Fruit fly (Drosophila melanogaster): Measurements from ENCODE around the gene Med.

The Med gene

dm6 chr3R:31596071-31596883 is 14.6 kb upstream of the Med start, which contains the start of gene RpL6:
TSS of gene RpL6 (minus strand) at chr3R:31596204.
- TF ChIP-seq NK7.1 (GFP tag; optimal IDR thresholded peaks at IDR 0.05) (no peak), Nf-YB (GFP tag; optimal IDR thresholded peaks at IDR 0.05) (no peak), grau (tag; optimal IDR thresholded peaks at IDR 0.05) (no peak), CG11247 (GFP tag; IDR thresholded peaks at IDR 0.05) (0 out of 2 replicates have a peak, but pooled peaks have one; percentile 36), chif (GFP tag; optimal IDR thresholded peaks at IDR 0.05) (no peak), CG6689 (GFP tag; IDR thresholded peaks at IDR 0.05) (no peak), ham (GFP tag; IDR thresholded peaks at IDR 0.05) (no peak), Ravus (GFP tag; IDR thresholded peaks at IDR 0.05) (no peak), lab (GFP tag; optimal IDR thresholded peaks at IDR 0.05) (peak; percentile 44), CG4854 (GFP tag; optimal IDR thresholded peaks at IDR 0.05) (no peak), GATAe (GFP tag; conservative IDR thresholded peaks at IDR 0.05) (no peak), Hr39 (optimal IDR thresholded peaks at IDR 0.05) (no peak), Dek (tag; optimal IDR thresholded peaks at IDR 0.05) (no peak), Ssrp (tag; optimal IDR thresholded peaks at IDR 0.05) (no peak), Adf1 (GFP tag; IDR thresholded peaks at IDR 0.05) (no peak), tap (tag; optimal IDR thresholded peaks at IDR 0.05) (peak; percentile 29), Ets65A (GFP tag) (peak; percentile 64), slou (GFP tag; optimal IDR thresholded peaks at IDR 0.05) (no peak), ssp (GFP tag; IDR thresholded peaks at IDR 0.05) (no peak), CG16815 (GFP tag; optimal IDR thresholded peaks at IDR 0.05) (no peak), CG15514 (GFP tag; optimal IDR thresholded peaks at IDR 0.05) (peak; percentile 80), Scr (GFP tag; IDR thresholded peaks at IDR 0.05; ENCODE audit: partially characterized antibody) (peak; percentile 83), Tbp (GFP tag; optimal IDR thresholded peaks at IDR 0.05) (no peak), CoRest (tag; optimal IDR thresholded peaks at IDR 0.05) (peak; percentile 36), Dp (GFP tag; optimal IDR thresholded peaks at IDR 0.05) (peak; percentile 62), CG10565 (GFP tag; optimal IDR thresholded peaks at IDR 0.05) (no peak), nmo (GFP tag; optimal IDR thresholded peaks at IDR 0.05) (peak; percentile 58), Fer3 (tag; optimal IDR thresholded peaks at IDR 0.05) (no peak), Nf-YA (GFP tag; IDR thresholded peaks at IDR 0.05) (no peak), CG32767 (GFP tag; IDR thresholded peaks at IDR 0.05) (peak; percentile 60; the same call in 1 of the 2 replicates), CG14050 (GFP tag; IDR thresholded peaks at IDR 0.05) (no peak), NC2α (GFP tag; optimal IDR thresholded peaks at IDR 0.05) (no peak), gce (GFP tag; IDR thresholded peaks at IDR 0.05) (no peak), CG8944 (GFP tag; optimal IDR thresholded peaks at IDR 0.05) (no peak), ranshi (GFP tag; IDR thresholded peaks at IDR 0.05) (no peak), CG7786 (GFP tag; optimal IDR thresholded peaks at IDR 0.05) (no peak), B-H2 (GFP tag; optimal IDR thresholded peaks at IDR 0.05) (peak; percentile 30), ttk (GFP tag; IDR thresholded peaks at IDR 0.05) (no peak), Ets97D (GFP tag; optimal IDR thresholded peaks at IDR 0.05) (peak; percentile 84), ac (GFP tag; optimal IDR thresholded peaks at IDR 0.05) (no peak), CG11093 (GFP tag; IDR thresholded peaks at IDR 0.05) (no peak), seq (GFP tag; IDR thresholded peaks at IDR 0.05) (no peak), nerfin-2 (GFP tag; IDR thresholded peaks at IDR 0.05; ENCODE audit: partially characterized antibody) (peak; percentile 81), disco-r (GFP tag; optimal IDR thresholded peaks at IDR 0.05) (no peak), CG13424 (tag; optimal IDR thresholded peaks at IDR 0.05) (no peak), sc (optimal IDR thresholded peaks at IDR 0.05) (no peak), sc (GFP tag; optimal IDR thresholded peaks at IDR 0.05) (no peak), kni (GFP tag; optimal IDR thresholded peaks at IDR 0.05) (no peak), CG12236 (GFP tag; optimal IDR thresholded peaks at IDR 0.05) (peak; percentile 18), CG17186 (GFP tag; optimal IDR thresholded peaks at IDR 0.05) (peak; percentile 36), otp (GFP tag; IDR thresholded peaks at IDR 0.05) (no peak)
